Worm (Caenorhabditis elegans) whole organism, young adult: ENCODE results near the gene C02F4.4.

Source experiments
- F57C9.4 ChIP-seq: sonication (generic microtip); optimal IDR thresholded peaks from 2 replicates; lab custom pipeline; 2017; ENCODE audit warnings: mild to moderate bottlenecking, missing genetic modification characterization, missing compliant biosample characterization
- ceh-79 ChIP-seq: sonication (generic microtip); optimal IDR thresholded peaks from 2 replicates; lab custom pipeline; 2017; ENCODE audit warnings: mild to moderate bottlenecking, missing genetic modification characterization, missing compliant biosample characterization

DNA sequence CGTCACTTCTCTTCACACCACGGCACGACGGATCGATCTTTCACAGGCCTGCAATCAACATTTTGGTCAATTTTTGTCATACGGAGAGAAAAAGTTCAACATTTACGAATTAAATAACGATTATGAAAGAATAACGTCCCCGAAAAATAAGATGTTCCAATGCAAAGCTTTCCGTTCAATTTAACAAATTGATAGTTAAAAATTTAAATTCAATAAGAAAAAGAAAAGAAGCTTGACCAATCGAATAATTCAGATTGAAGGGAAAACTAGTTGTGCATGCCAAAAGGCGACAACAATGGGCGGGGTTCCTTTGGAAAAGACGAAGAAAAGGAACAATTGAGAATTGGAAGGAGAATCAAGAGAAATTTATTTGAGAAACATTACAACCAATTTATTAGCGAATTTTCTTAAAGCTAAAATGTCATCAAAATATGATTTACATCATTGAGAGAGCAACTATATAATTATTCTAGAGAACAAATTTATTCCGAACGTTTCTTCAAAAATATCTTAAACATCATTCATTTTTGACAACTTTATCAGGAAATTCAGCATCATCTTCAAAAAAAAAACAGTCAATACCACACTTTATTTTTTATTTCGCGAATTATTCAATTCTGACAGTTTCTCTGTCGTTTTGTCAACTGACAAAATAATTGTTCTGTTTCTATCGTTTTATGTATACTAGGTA is 13.3 kb downstream of the C02F4.4 start, which contains the start of gene tax-6:
- no peak for TF ChIP-seq ceh-79 (tag; lab: Kevin White, UChicago)
- no peak for TF ChIP-seq F57C9.4 (tag; lab: Kevin White, UChicago)
